Fruit fly (Drosophila melanogaster) whole organism, prepupa: Measurements from ENCODE around the gene CG45218.

Source experiments
- Blimp-1 ChIP-seq: fragments of 200-800 bp; sonication (Bioruptor generic); optimal IDR thresholded peaks from 3 replicates; lab custom pipeline; 2017; ENCODE audit warnings: missing biosample characterization, missing genetic modification characterization, mild to moderate bottlenecking, moderate library complexity, missing genetic modification reagents
- CG10631 ChIP-seq: fragments of 200-800 bp; sonication (Bioruptor generic); optimal IDR thresholded peaks from 2 replicates; lab custom pipeline; 2016; ENCODE audit warnings: missing biosample characterization, missing genetic modification characterization
- CG11294 ChIP-seq: fragments of 200-800 bp; sonication (Bioruptor generic); IDR thresholded peaks from 2 replicates; pipeline ENCODE4 v1.3.6; 2022; ENCODE audit warnings: missing biosample characterization, missing genetic modification characterization
- CG11762 ChIP-seq: fragments of 200-800 bp; sonication (Bioruptor generic); optimal IDR thresholded peaks from 3 replicates; lab custom pipeline; 2016; ENCODE audit warnings: missing biosample characterization, missing genetic modification characterization; ENCODE audit not compliant: insufficient read depth
- CG15336 ChIP-seq: fragments of 200-800 bp; sonication (Bioruptor generic); IDR thresholded peaks from 2 replicates; pipeline ENCODE4 v1.3.6; 2022; ENCODE audit warnings: missing biosample characterization, missing genetic modification characterization
- CG1621 ChIP-seq: fragments of 200-800 bp; sonication (Bioruptor generic); optimal IDR thresholded peaks from 3 replicates; lab custom pipeline; 2018; ENCODE audit warnings: missing biosample characterization, mild to moderate bottlenecking, missing genetic modification characterization
- CG3032 ChIP-seq: fragments of 200-800 bp; optimal IDR thresholded peaks from 2 replicates; lab custom pipeline; 2019; ENCODE audit warnings: missing biosample characterization, mild to moderate bottlenecking, missing genetic modification characterization, moderate library complexity
- CG31627 ChIP-seq: fragments of 200-800 bp; sonication (Bioruptor generic); optimal IDR thresholded peaks from 3 replicates; lab custom pipeline; 2016; ENCODE audit warnings: missing biosample characterization, missing genetic modification characterization
- CG3919 ChIP-seq: fragments of 200-800 bp; sonication (Bioruptor generic); optimal IDR thresholded peaks from 3 replicates; lab custom pipeline; 2016; ENCODE audit warnings: missing biosample characterization, missing genetic modification characterization
- CG6163 ChIP-seq: fragments of 200-800 bp; sonication (Bioruptor generic); IDR thresholded peaks from 3 replicates; pipeline ENCODE4 v1.3.6; 2022; ENCODE audit warnings: missing biosample characterization, missing genetic modification characterization
- CG6808 ChIP-seq: fragments of 200-800 bp; sonication (Bioruptor generic); optimal IDR thresholded peaks from 3 replicates; lab custom pipeline; 2017; ENCODE audit warnings: missing biosample characterization, missing genetic modification characterization, mild to moderate bottlenecking, moderate library complexity, missing genetic modification reagents
- CG6854 ChIP-seq: fragments of 200-800 bp; sonication (Bioruptor generic); optimal IDR thresholded peaks from 2 replicates; lab custom pipeline; 2017; ENCODE audit warnings: missing biosample characterization, mild to moderate bottlenecking, missing genetic modification characterization
- CG8632 ChIP-seq: fragments of 200-800 bp; sonication (Bioruptor generic); optimal IDR thresholded peaks from 3 replicates; lab custom pipeline; 2016; ENCODE audit warnings: missing biosample characterization, missing genetic modification characterization
- CG9139 ChIP-seq: fragments of 200-800 bp; sonication (Bioruptor generic); optimal IDR thresholded peaks from 3 replicates; lab custom pipeline; 2017; ENCODE audit warnings: missing biosample characterization, mild to moderate bottlenecking, missing genetic modification characterization
- Eip75B ChIP-seq: fragments of 200-800 bp; sonication (Bioruptor generic); optimal IDR thresholded peaks from 3 replicates; lab custom pipeline; 2016; ENCODE audit warnings: missing biosample characterization, missing genetic modification characterization
- Eip78C ChIP-seq: fragments of 200-800 bp; sonication (Bioruptor generic); peaks from one replicate; lab custom pipeline; 2016; ENCODE audit warnings: missing biosample characterization, missing genetic modification characterization
- Eip93F ChIP-seq: fragments of 200-800 bp; sonication (Bioruptor generic); optimal IDR thresholded peaks from 2 replicates; lab custom pipeline; 2016; ENCODE audit warnings: missing biosample characterization, mild to moderate bottlenecking, missing genetic modification characterization
- Ets21C ChIP-seq: fragments of 200-800 bp; sonication (Bioruptor generic); optimal IDR thresholded peaks from 3 replicates; lab custom pipeline; 2016; ENCODE audit warnings: missing biosample characterization, missing genetic modification characterization
- Ets96B ChIP-seq: fragments of 200-800 bp; optimal IDR thresholded peaks from 2 replicates; lab custom pipeline; 2019; ENCODE audit warnings: missing biosample characterization, mild to moderate bottlenecking, missing genetic modification characterization, moderate library complexity
- Gug ChIP-seq: fragments of 200-800 bp; sonication (Bioruptor generic); IDR thresholded peaks from 2 replicates; pipeline ENCODE4 v1.3.6; 2022; ENCODE audit warnings: missing biosample characterization, missing genetic modification characterization
- Hr39 ChIP-seq: fragments of 200-800 bp; sonication (Bioruptor generic); optimal IDR thresholded peaks from 2 replicates; lab custom pipeline; 2016; ENCODE audit warnings: missing biosample characterization, missing genetic modification characterization
- Met ChIP-seq: fragments of 200-800 bp; sonication (Bioruptor generic); optimal IDR thresholded peaks from 3 replicates; lab custom pipeline; 2016; ENCODE audit warnings: missing biosample characterization, missing genetic modification characterization
- OdsH ChIP-seq: fragments of 200-800 bp; sonication (Bioruptor generic); optimal IDR thresholded peaks from 3 replicates; lab custom pipeline; 2016; ENCODE audit warnings: missing biosample characterization, missing genetic modification characterization
- Smox ChIP-seq: fragments of 200-800 bp; sonication (Bioruptor generic); optimal IDR thresholded peaks from 3 replicates; lab custom pipeline; 2016; ENCODE audit warnings: missing biosample characterization, missing genetic modification characterization
- Sox102F ChIP-seq: fragments of 200-800 bp; sonication (Bioruptor generic); optimal IDR thresholded peaks from 2 replicates; lab custom pipeline; 2016; ENCODE audit warnings: missing biosample characterization, mild to moderate bottlenecking, missing genetic modification characterization
- Sox14 ChIP-seq: fragments of 200-800 bp; sonication (Bioruptor generic); optimal IDR thresholded peaks from 3 replicates; lab custom pipeline; 2016; ENCODE audit warnings: missing biosample characterization, missing genetic modification characterization
- Sox15 ChIP-seq: fragments of 200-800 bp; sonication (Bioruptor generic); optimal IDR thresholded peaks from 3 replicates; lab custom pipeline; 2016; ENCODE audit warnings: missing biosample characterization, missing genetic modification characterization
- cyc ChIP-seq: fragments of 200-800 bp; sonication (Bioruptor generic); optimal IDR thresholded peaks from 3 replicates; lab custom pipeline; 2016; ENCODE audit warnings: missing biosample characterization, missing genetic modification characterization
- dac ChIP-seq: fragments of 200-800 bp; sonication (Bioruptor generic); optimal IDR thresholded peaks from 2 replicates; lab custom pipeline; 2017; ENCODE audit warnings: missing biosample characterization, mild to moderate bottlenecking, missing genetic modification characterization
- dsx ChIP-seq: fragments of 200-800 bp; optimal IDR thresholded peaks from 3 replicates; lab custom pipeline; 2019; ENCODE audit warnings: missing biosample characterization, mild to moderate bottlenecking, missing genetic modification characterization, moderate library complexity; ENCODE audit not compliant: poor library complexity, severe bottlenecking
- esn ChIP-seq: fragments of 200-800 bp; sonication (Bioruptor generic); optimal IDR thresholded peaks from 2 replicates; lab custom pipeline; 2016; ENCODE audit warnings: missing biosample characterization, mild to moderate bottlenecking, missing genetic modification characterization, moderate library complexity
- fd59A ChIP-seq: fragments of 200-800 bp; sonication (Bioruptor generic); optimal IDR thresholded peaks from 2 replicates; lab custom pipeline; 2017; ENCODE audit warnings: missing biosample characterization, mild to moderate bottlenecking, missing genetic modification characterization, missing genetic modification reagents
- fd85E ChIP-seq: fragments of 200-800 bp; sonication (Bioruptor generic); optimal IDR thresholded peaks from 3 replicates; lab custom pipeline; 2016; ENCODE audit warnings: missing biosample characterization, missing genetic modification characterization
- net ChIP-seq: fragments of 200-800 bp; sonication (Bioruptor generic); optimal IDR thresholded peaks from 3 replicates; lab custom pipeline; 2016; ENCODE audit warnings: missing biosample characterization, missing genetic modification characterization
- pdm3 ChIP-seq: fragments of 200-800 bp; sonication (Bioruptor generic); optimal IDR thresholded peaks from 3 replicates; lab custom pipeline; 2016; ENCODE audit warnings: missing biosample characterization, missing genetic modification characterization
- spab ChIP-seq: fragments of 200-800 bp; sonication (Bioruptor generic); optimal IDR thresholded peaks from 2 replicates; lab custom pipeline; 2017; ENCODE audit warnings: missing biosample characterization, mild to moderate bottlenecking, missing genetic modification characterization, missing genetic modification reagents
- ss ChIP-seq, 2 experiments: fragments of 200-800 bp; sonication (Bioruptor generic); optimal IDR thresholded peaks; 2 replicates in 1 of 2; 3 replicates in 1 of 2; lab custom pipeline; 2017 to 2018; ENCODE audit warnings: mild to moderate bottlenecking in 2 of 2, missing biosample characterization in 2 of 2, missing genetic modification characterization in 2 of 2, moderate library complexity in 1 of 2
- topi ChIP-seq: fragments of 200-800 bp; sonication (Bioruptor generic); optimal IDR thresholded peaks from 3 replicates; lab custom pipeline; 2016; ENCODE audit warnings: missing biosample characterization, missing genetic modification characterization

CG45218 gene

DNA sequence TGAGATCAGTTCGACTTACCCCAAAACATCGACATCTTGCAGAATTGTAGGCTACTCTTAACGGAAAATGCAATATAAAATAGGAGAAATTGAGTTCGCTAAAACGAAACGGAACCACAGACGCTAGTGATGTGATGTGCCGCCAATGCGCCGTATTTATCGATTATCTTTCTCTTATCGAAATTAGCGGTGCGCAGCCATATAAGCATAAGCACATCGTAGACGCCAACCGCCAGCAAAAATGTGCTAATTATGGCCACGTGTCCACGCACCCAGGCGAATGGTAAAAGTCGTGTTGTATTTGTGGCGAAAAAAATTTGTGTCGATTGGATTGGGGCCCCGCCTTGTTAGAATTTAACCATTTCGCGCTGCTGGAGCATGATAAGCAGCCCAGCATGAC lies 42.4 kb upstream of the CG45218 start, which contains the start of the genes Fkbp39 and Cyfip:
Gene Fkbp39 (minus strand): TSS at position 140 of the 400 bp plus-strand sequence.
Gene Cyfip (plus strand): TSS at position 273 of the 400 bp plus-strand sequence.
- TF ChIP-seq CG3919 (GFP tag; lab: Kevin White, UChicago) (no peak), dac (GFP tag; lab: Kevin White, UChicago) (no peak), CG31627 (GFP tag; lab: Kevin White, UChicago) (peak; percentile 13), esn (GFP tag; lab: Kevin White, UChicago) (peak; percentile 11), CG3032 (tag; lab: Kevin White, UChicago) (peak; percentile 27), CG1621 (tag; lab: Kevin White, UChicago) (peak; percentile 95), CG6163 (GFP tag; lab: Robert Waterston, UW) (0 out of 3 replicates have a peak, but pooled peaks have one; percentile 18), CG6854 (peak; percentile 21)

DNA sequence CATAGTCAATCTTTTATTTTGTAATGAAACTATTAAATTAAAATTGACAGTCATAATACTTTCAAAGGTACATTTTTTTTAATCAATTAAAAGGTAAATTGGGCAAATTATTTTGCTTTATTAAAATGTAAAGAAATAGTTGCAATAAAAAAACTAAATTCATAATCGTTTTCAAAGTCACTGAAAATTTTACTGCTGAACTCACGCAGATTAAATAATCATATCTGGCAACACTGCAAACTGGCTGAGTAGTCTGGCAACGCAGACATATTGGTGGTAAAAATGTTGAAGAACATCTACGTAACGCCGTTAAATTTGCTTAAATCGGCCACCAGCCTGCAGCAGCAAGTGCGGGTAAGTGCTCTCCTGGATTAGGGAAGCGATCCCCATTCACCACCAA lies 39.9 kb upstream of the CG45218 start, which contains the start of gene mRpL9:
Gene mRpL9 (plus strand): TSS at position 267 of the 400 bp plus-strand sequence.
- TF ChIP-seq esn (GFP tag; lab: Kevin White, UChicago) = peak; percentile 40
- TF ChIP-seq CG31627 (GFP tag; lab: Kevin White, UChicago) = peak; percentile 26
- TF ChIP-seq Smox (GFP tag; lab: Kevin White, UChicago) = no peak
- TF ChIP-seq CG9139 (GFP tag; lab: Kevin White, UChicago) = no peak
- peak; percentile 33 for TF ChIP-seq cyc (GFP tag; lab: Kevin White, UChicago)
- TF ChIP-seq CG3032 (tag; lab: Kevin White, UChicago) = peak; percentile 31

DNA sequence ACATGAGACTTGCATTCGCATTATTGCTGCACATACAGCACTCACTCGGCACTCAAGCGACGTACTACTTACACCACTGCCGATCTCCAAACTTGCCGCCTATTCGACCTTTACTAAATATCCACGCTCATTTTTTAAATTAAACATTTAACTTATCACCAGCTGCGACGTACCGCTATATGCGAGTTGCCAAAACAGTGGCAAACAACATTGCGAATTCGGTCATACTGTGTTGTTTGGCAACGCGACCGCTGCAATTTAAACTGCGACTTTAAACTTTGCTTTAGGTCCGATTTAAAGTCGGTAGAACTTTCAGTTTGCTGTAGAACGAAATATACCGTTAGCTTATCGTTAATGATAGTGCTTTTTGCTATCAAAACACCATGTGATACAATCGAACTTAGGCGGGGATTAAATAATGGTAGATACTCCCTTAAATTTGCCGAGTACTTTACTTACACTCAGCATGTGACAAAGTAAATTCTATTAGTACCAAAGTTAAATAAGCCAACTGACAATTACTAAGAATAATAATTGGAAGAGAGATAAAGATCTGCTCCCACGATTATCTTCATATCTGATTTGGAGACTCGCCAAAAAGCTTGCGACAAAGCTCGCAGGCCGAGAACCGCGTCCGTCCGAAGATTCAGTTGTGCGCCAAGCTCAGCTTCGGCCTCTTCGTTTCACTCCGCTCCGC lies 37.6 kb upstream of the CG45218 start, which contains the start of the genes CG6236 and ea:
Gene CG6236 (minus strand): TSS at position 187 of the 697 bp plus-strand sequence.
Gene ea (plus strand): TSS at position 647 of the 697 bp plus-strand sequence.
- TF ChIP-seq CG8632 (GFP tag; lab: Kevin White, UChicago) (no peak), fd59A (GFP tag; lab: Kevin White, UChicago) (no peak), CG10631 (GFP tag; lab: Kevin White, UChicago) (no peak), Gug (GFP tag; lab: Robert Waterston, UW) (no peak), Sox14 (no peak), spab (GFP tag; lab: Kevin White, UChicago) (no peak), CG31627 (GFP tag; lab: Kevin White, UChicago) (no peak), fd85E (no peak), Ets21C (no peak), Eip75B (GFP tag; lab: Kevin White, UChicago) (no peak), CG6808 (GFP tag; lab: Kevin White, UChicago) (no peak), Ets96B (tag; lab: Kevin White, UChicago) (no peak)

DNA sequence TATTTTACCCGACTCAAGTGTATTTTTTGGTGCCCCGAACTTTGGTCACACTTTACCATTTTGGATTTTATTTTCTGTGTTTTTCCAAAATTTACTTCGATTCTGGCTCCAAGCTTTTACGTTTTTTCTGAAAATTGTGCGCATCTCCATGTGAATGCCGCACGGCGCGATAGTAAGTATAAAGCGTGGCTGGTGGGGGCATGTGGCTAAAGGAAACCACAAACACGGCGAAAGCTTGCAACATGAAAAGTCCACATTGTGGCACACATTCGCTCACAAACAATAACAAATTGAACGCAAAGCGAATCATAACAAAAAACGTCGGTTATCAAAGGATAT lies 30.1 kb upstream of the CG45218 start, which contains the start of gene ear:
Gene ear (plus strand): TSS at position 10 of the 339 bp plus-strand sequence.
- TF ChIP-seq CG3032 (tag; lab: Kevin White, UChicago) = no peak
- peak; percentile 3 for TF ChIP-seq dsx

DNA sequence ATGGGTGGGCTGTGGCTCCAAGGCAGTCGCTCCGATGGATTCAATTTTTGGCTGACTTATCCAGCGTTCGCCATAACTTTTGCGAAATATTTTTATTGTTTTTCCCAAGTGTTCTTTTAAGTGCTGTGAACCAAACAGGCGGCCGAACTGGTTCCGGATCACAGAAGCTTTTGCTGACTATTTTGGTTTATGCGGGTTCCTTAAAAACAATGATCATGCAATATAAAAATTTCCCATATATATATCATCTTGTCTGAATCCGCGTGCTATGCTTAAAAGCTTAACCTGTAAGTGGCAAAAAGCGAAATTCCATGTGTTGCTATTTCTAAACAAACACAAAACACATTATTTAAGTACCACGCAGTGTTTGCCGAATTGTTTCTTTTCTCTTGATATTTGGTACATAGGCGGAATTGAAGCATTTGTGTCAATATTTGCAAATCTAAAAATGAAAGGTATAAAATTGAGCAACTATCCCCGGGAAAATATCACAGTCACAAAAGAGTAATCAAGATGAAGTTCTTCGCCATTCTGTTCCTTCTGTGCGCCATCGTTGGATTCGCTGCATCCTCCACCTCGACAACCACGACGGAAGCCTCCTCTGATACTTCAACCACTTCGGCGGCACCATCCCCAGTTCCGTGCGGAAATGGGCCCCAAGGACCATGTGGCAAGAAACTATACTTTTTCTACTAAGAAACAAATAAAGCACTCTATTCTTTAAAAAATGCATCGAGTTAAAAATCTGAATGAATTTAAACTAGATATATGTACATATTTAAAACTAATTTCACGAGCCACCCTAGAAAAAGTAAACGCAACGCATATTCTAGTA lies 29.5 kb upstream of the CG45218 start, which contains the start of the genes CG6276 and CG44040:
Gene CG6276 (minus strand): TSS at position 158 of the 835 bp plus-strand sequence.
Gene CG44040 (plus strand): TSS at position 467 of the 835 bp plus-strand sequence.
- TF ChIP-seq CG1621 (tag; lab: Kevin White, UChicago) = peak; percentile 26
- peak; percentile 55 for TF ChIP-seq Hr39 (GFP tag; lab: Kevin White, UChicago)
- TF ChIP-seq Sox102F (GFP tag; lab: Kevin White, UChicago) = no peak
- peak; percentile 69 for TF ChIP-seq pdm3 (GFP tag; lab: Kevin White, UChicago)
- TF ChIP-seq spab (GFP tag; lab: Kevin White, UChicago) = no peak
- peak; percentile 63 for TF ChIP-seq topi (GFP tag; lab: Kevin White, UChicago)
- peak; percentile 37 for TF ChIP-seq cyc (GFP tag; lab: Kevin White, UChicago)
- peak; percentile 51 for TF ChIP-seq dac (GFP tag; lab: Kevin White, UChicago)
- peak in 1 of 2 experiments; percentile 42 for TF ChIP-seq ss (GFP tag; optimal IDR thresholded peaks at IDR 0.05; lab: Kevin White, UChicago)
- peak; percentile 20 for TF ChIP-seq Sox15
- TF ChIP-seq Sox14 = peak; percentile 61
- TF ChIP-seq Eip78C = peak; percentile 89
- TF ChIP-seq CG11762 = peak; percentile 16
- no peak for TF ChIP-seq Smox (GFP tag; lab: Kevin White, UChicago)
- peak; percentile 10; the same call in 1 of the 2 replicates for TF ChIP-seq CG11294 (GFP tag; lab: Robert Waterston, UW)
- 0 out of 2 replicates have a peak, but pooled peaks have one; percentile 24 for TF ChIP-seq CG15336 (GFP tag; lab: Robert Waterston, UW)
- peak; percentile 7 for TF ChIP-seq Blimp-1 (GFP tag; lab: Kevin White, UChicago)
- peak; percentile 59 for TF ChIP-seq OdsH (GFP tag; lab: Kevin White, UChicago)
- no peak for TF ChIP-seq net (GFP tag; lab: Kevin White, UChicago)
- peak; percentile 58 for TF ChIP-seq Met (GFP tag; lab: Kevin White, UChicago)
- TF ChIP-seq Eip93F (GFP tag; lab: Kevin White, UChicago) = no peak
